Worm (Caenorhabditis elegans) whole organism, mixed stage, embryonic: ENCODE data around the gene sto-3.

Experiments
- M03D4.4 ChIP-seq: sonication (generic microtip); optimal IDR thresholded peaks from 2 replicates; lab custom pipeline; 2017; ENCODE audit warnings: mild to moderate bottlenecking, missing genetic modification characterization, missing compliant biosample characterization
- ham-2 ChIP-seq: fragments of 200-800 bp; sonication (Bioruptor generic); optimal IDR thresholded peaks from 2 replicates; lab custom pipeline; 2018; ENCODE audit warnings: mild to moderate bottlenecking, missing genetic modification characterization, missing compliant biosample characterization
- hlh-1 ChIP-seq: fragments of 150-350 bp; optimal IDR thresholded peaks from 2 replicates; lab custom pipeline; 2014; ENCODE audit warnings: missing biosample characterization, missing genetic modification reagents, missing genetic modification characterization
- lin-32 ChIP-seq: fragments of 200-800 bp; sonication (Bioruptor generic); optimal IDR thresholded peaks from 2 replicates; lab custom pipeline; 2018; ENCODE audit warnings: mild to moderate bottlenecking, missing genetic modification characterization, missing compliant biosample characterization
- nhr-237 ChIP-seq: fragments of 150-350 bp; optimal IDR thresholded peaks from 2 replicates; lab custom pipeline; 2014; ENCODE audit warnings: missing biosample characterization, missing genetic modification characterization
- nhr-76 ChIP-seq: sonication (generic microtip); optimal IDR thresholded peaks from 2 replicates; lab custom pipeline; 2017; ENCODE audit warnings: missing biosample characterization, missing genetic modification characterization
- sem-2 ChIP-seq: fragments of 200-800 bp; sonication (Bioruptor generic); optimal IDR thresholded peaks from 2 replicates; lab custom pipeline; 2018; ENCODE audit warnings: mild to moderate bottlenecking, missing genetic modification characterization, missing compliant biosample characterization
- unc-62 ChIP-seq: fragments of 150-350 bp; optimal IDR thresholded peaks from 2 replicates; lab custom pipeline; 2014; ENCODE audit warnings: missing biosample characterization, missing genetic modification reagents, missing genetic modification characterization
- zip-8 ChIP-seq: fragments of 150-350 bp; optimal IDR thresholded peaks from 2 replicates; lab custom pipeline; 2014; ENCODE audit warnings: missing biosample characterization, missing genetic modification characterization

ce11 chrX:11603234-11604108, 18.4 kb downstream of the sto-3 start:
- TF ChIP-seq M03D4.4 (tag; lab: Kevin White, UChicago): no peak
- TF ChIP-seq unc-62: no peak
- TF ChIP-seq zip-8 (tag; lab: Kevin White, UChicago): no peak
- TF ChIP-seq nhr-76 (tag; lab: Kevin White, UChicago): no peak
- no peak for TF ChIP-seq hlh-1
- TF ChIP-seq ham-2 (GFP tag; lab: Kevin White, UChicago): no peak
- no peak for TF ChIP-seq sem-2
- TF ChIP-seq lin-32 (GFP tag; lab: Kevin White, UChicago): no peak
- TF ChIP-seq nhr-237: no peak
